Worm (Caenorhabditis elegans): ENCODE data around the gene F07C6.6.

- TF ChIP-seq F49E8.2 (tag; optimal IDR thresholded peaks at IDR 0.05; ENCODE audit: insufficient read depth) (no peak), Y79H2A.3 (GFP tag; conservative IDR thresholded peaks at IDR 0.05) (no peak), snpc-4 (GFP tag; optimal IDR thresholded peaks at IDR 0.05) (no peak), snpc-4 (tag; optimal IDR thresholded peaks at IDR 0.05) (no peak), F57A8.1 (GFP tag; optimal IDR thresholded peaks at IDR 0.05) (no peak), K11D2.4 (GFP tag; IDR thresholded peaks at IDR 0.05) (no peak), ceh-91 (GFP tag; IDR thresholded peaks at IDR 0.05) (no peak), C06A6.2 (GFP tag; conservative IDR thresholded peaks at IDR 0.05) (no peak), egl-18 (GFP tag; IDR thresholded peaks at IDR 0.05) (no peak), ama-1 (optimal IDR thresholded peaks at IDR 0.05) (no peak), ama-1 (GFP tag; optimal IDR thresholded peaks at IDR 0.05) (no peak), nhr-90 (tag; optimal IDR thresholded peaks at IDR 0.05) (no peak), zim-3 (tag; optimal IDR thresholded peaks at IDR 0.05) (no peak), ccch-3 (GFP tag; optimal IDR thresholded peaks at IDR 0.05) (no peak), nfya-1 (tag; optimal IDR thresholded peaks at IDR 0.05; ENCODE audit: borderline replicate concordance, insufficient read depth) (no peak)
Measured at ce11 chrIV:12840873-12841272, 48.3 kb downstream of the F07C6.6 start.
